Fruit fly (Drosophila melanogaster) whole organism, prepupa: ENCODE data around the gene pod1.

Source experiments
- Blimp-1 ChIP-seq: fragments of 200-800 bp; sonication (Bioruptor generic); optimal IDR thresholded peaks from 3 replicates; lab custom pipeline; 2017; ENCODE audit warnings: missing biosample characterization, missing genetic modification characterization, mild to moderate bottlenecking, moderate library complexity, missing genetic modification reagents
- CG10669 ChIP-seq: fragments of 200-800 bp; sonication (Bioruptor generic); optimal IDR thresholded peaks from 3 replicates; lab custom pipeline; 2018; ENCODE audit warnings: missing biosample characterization, mild to moderate bottlenecking, missing genetic modification characterization, moderate library complexity
- CG11294 ChIP-seq: fragments of 200-800 bp; sonication (Bioruptor generic); IDR thresholded peaks from 2 replicates; pipeline ENCODE4 v1.3.6; 2022; ENCODE audit warnings: missing biosample characterization, missing genetic modification characterization
- CG11902 ChIP-seq: fragments of 200-800 bp; sonication (Bioruptor generic); optimal IDR thresholded peaks from 3 replicates; lab custom pipeline; 2016; ENCODE audit warnings: missing biosample characterization, missing genetic modification characterization
- CG15336 ChIP-seq: fragments of 200-800 bp; sonication (Bioruptor generic); IDR thresholded peaks from 2 replicates; pipeline ENCODE4 v1.3.6; 2022; ENCODE audit warnings: missing biosample characterization, missing genetic modification characterization
- CG1621 ChIP-seq: fragments of 200-800 bp; sonication (Bioruptor generic); optimal IDR thresholded peaks from 3 replicates; lab custom pipeline; 2018; ENCODE audit warnings: missing biosample characterization, mild to moderate bottlenecking, missing genetic modification characterization
- CG3032 ChIP-seq: fragments of 200-800 bp; optimal IDR thresholded peaks from 2 replicates; lab custom pipeline; 2019; ENCODE audit warnings: missing biosample characterization, mild to moderate bottlenecking, missing genetic modification characterization, moderate library complexity
- CG31627 ChIP-seq: fragments of 200-800 bp; sonication (Bioruptor generic); optimal IDR thresholded peaks from 3 replicates; lab custom pipeline; 2016; ENCODE audit warnings: missing biosample characterization, missing genetic modification characterization
- CG32006 ChIP-seq: fragments of 200-800 bp; sonication (Bioruptor generic); optimal IDR thresholded peaks from 3 replicates; lab custom pipeline; 2017; ENCODE audit warnings: missing biosample characterization, mild to moderate bottlenecking, missing genetic modification characterization
- CG34406 ChIP-seq: fragments of 200-800 bp; sonication (Bioruptor generic); optimal IDR thresholded peaks from 3 replicates; lab custom pipeline; 2016; ENCODE audit warnings: missing biosample characterization, missing genetic modification characterization
- CG4318 ChIP-seq: fragments of 200-800 bp; sonication (Bioruptor generic); optimal IDR thresholded peaks from 3 replicates; lab custom pipeline; 2017; ENCODE audit warnings: missing biosample characterization, mild to moderate bottlenecking, missing genetic modification characterization
- CG6163 ChIP-seq: fragments of 200-800 bp; sonication (Bioruptor generic); IDR thresholded peaks from 3 replicates; pipeline ENCODE4 v1.3.6; 2022; ENCODE audit warnings: missing biosample characterization, missing genetic modification characterization
- CG6792 ChIP-seq: fragments of 200-800 bp; sonication (Bioruptor generic); optimal IDR thresholded peaks from 3 replicates; lab custom pipeline; 2016; ENCODE audit warnings: missing biosample characterization, missing genetic modification characterization
- CG6808 ChIP-seq: fragments of 200-800 bp; sonication (Bioruptor generic); optimal IDR thresholded peaks from 3 replicates; lab custom pipeline; 2017; ENCODE audit warnings: missing biosample characterization, missing genetic modification characterization, mild to moderate bottlenecking, moderate library complexity, missing genetic modification reagents
- CG6854 ChIP-seq: fragments of 200-800 bp; sonication (Bioruptor generic); optimal IDR thresholded peaks from 2 replicates; lab custom pipeline; 2017; ENCODE audit warnings: missing biosample characterization, mild to moderate bottlenecking, missing genetic modification characterization
- CG7368 ChIP-seq: fragments of 200-800 bp; sonication (Bioruptor generic); optimal IDR thresholded peaks from 3 replicates; lab custom pipeline; 2016; ENCODE audit warnings: missing biosample characterization, missing genetic modification characterization
- CG8319 ChIP-seq: fragments of 200-800 bp; sonication (Bioruptor generic); optimal IDR thresholded peaks from 3 replicates; lab custom pipeline; 2016; ENCODE audit warnings: missing biosample characterization, missing genetic modification characterization
- CG8632 ChIP-seq: fragments of 200-800 bp; sonication (Bioruptor generic); optimal IDR thresholded peaks from 3 replicates; lab custom pipeline; 2016; ENCODE audit warnings: missing biosample characterization, missing genetic modification characterization
- CG9139 ChIP-seq: fragments of 200-800 bp; sonication (Bioruptor generic); optimal IDR thresholded peaks from 3 replicates; lab custom pipeline; 2017; ENCODE audit warnings: missing biosample characterization, mild to moderate bottlenecking, missing genetic modification characterization
- Eip75B ChIP-seq: fragments of 200-800 bp; sonication (Bioruptor generic); optimal IDR thresholded peaks from 3 replicates; lab custom pipeline; 2016; ENCODE audit warnings: missing biosample characterization, missing genetic modification characterization
- Eip78C ChIP-seq: fragments of 200-800 bp; sonication (Bioruptor generic); peaks from one replicate; lab custom pipeline; 2016; ENCODE audit warnings: missing biosample characterization, missing genetic modification characterization
- Eip93F ChIP-seq: fragments of 200-800 bp; sonication (Bioruptor generic); optimal IDR thresholded peaks from 2 replicates; lab custom pipeline; 2016; ENCODE audit warnings: missing biosample characterization, mild to moderate bottlenecking, missing genetic modification characterization
- Gug ChIP-seq: fragments of 200-800 bp; sonication (Bioruptor generic); IDR thresholded peaks from 2 replicates; pipeline ENCODE4 v1.3.6; 2022; ENCODE audit warnings: missing biosample characterization, missing genetic modification characterization
- Hr39 ChIP-seq: fragments of 200-800 bp; sonication (Bioruptor generic); optimal IDR thresholded peaks from 2 replicates; lab custom pipeline; 2016; ENCODE audit warnings: missing biosample characterization, missing genetic modification characterization
- Hr4 ChIP-seq: fragments of 200-800 bp; sonication (Bioruptor generic); optimal IDR thresholded peaks from 3 replicates; lab custom pipeline; 2016; ENCODE audit warnings: missing biosample characterization, missing genetic modification characterization
- Lpt ChIP-seq: fragments of 200-800 bp; sonication (Bioruptor generic); optimal IDR thresholded peaks from 3 replicates; lab custom pipeline; 2016; ENCODE audit warnings: missing biosample characterization, missing genetic modification characterization
- Met ChIP-seq: fragments of 200-800 bp; sonication (Bioruptor generic); optimal IDR thresholded peaks from 3 replicates; lab custom pipeline; 2016; ENCODE audit warnings: missing biosample characterization, missing genetic modification characterization
- Sox102F ChIP-seq: fragments of 200-800 bp; sonication (Bioruptor generic); optimal IDR thresholded peaks from 2 replicates; lab custom pipeline; 2016; ENCODE audit warnings: missing biosample characterization, mild to moderate bottlenecking, missing genetic modification characterization
- Sox14 ChIP-seq: fragments of 200-800 bp; sonication (Bioruptor generic); optimal IDR thresholded peaks from 3 replicates; lab custom pipeline; 2016; ENCODE audit warnings: missing biosample characterization, missing genetic modification characterization
- Sox15 ChIP-seq: fragments of 200-800 bp; sonication (Bioruptor generic); optimal IDR thresholded peaks from 3 replicates; lab custom pipeline; 2016; ENCODE audit warnings: missing biosample characterization, missing genetic modification characterization
- achi ChIP-seq: fragments of 200-800 bp; sonication (Bioruptor generic); optimal IDR thresholded peaks from 3 replicates; lab custom pipeline; 2016; ENCODE audit warnings: missing biosample characterization, missing genetic modification characterization
- acj6 ChIP-seq: fragments of 200-800 bp; sonication (Bioruptor generic); optimal IDR thresholded peaks from 3 replicates; lab custom pipeline; 2016; ENCODE audit warnings: missing biosample characterization, missing genetic modification characterization
- cyc ChIP-seq: fragments of 200-800 bp; sonication (Bioruptor generic); optimal IDR thresholded peaks from 3 replicates; lab custom pipeline; 2016; ENCODE audit warnings: missing biosample characterization, missing genetic modification characterization
- dsx ChIP-seq: fragments of 200-800 bp; optimal IDR thresholded peaks from 3 replicates; lab custom pipeline; 2019; ENCODE audit warnings: missing biosample characterization, mild to moderate bottlenecking, missing genetic modification characterization, moderate library complexity; ENCODE audit not compliant: poor library complexity, severe bottlenecking
- eg ChIP-seq: fragments of 200-800 bp; sonication (Bioruptor generic); IDR thresholded peaks from 3 replicates; pipeline ENCODE4 v1.3.6; 2022; ENCODE audit warnings: missing biosample characterization, missing genetic modification characterization
- esn ChIP-seq: fragments of 200-800 bp; sonication (Bioruptor generic); optimal IDR thresholded peaks from 2 replicates; lab custom pipeline; 2016; ENCODE audit warnings: missing biosample characterization, mild to moderate bottlenecking, missing genetic modification characterization, moderate library complexity
- fd59A ChIP-seq: fragments of 200-800 bp; sonication (Bioruptor generic); optimal IDR thresholded peaks from 2 replicates; lab custom pipeline; 2017; ENCODE audit warnings: missing biosample characterization, mild to moderate bottlenecking, missing genetic modification characterization, missing genetic modification reagents
- fkh ChIP-seq: fragments of 200-800 bp; sonication (Bioruptor generic); optimal IDR thresholded peaks from 3 replicates; lab custom pipeline; 2017; ENCODE audit warnings: missing biosample characterization, mild to moderate bottlenecking, missing genetic modification characterization, moderate library complexity
- lz ChIP-seq: fragments of 200-800 bp; sonication (Bioruptor generic); optimal IDR thresholded peaks from 3 replicates; lab custom pipeline; 2016; ENCODE audit warnings: missing biosample characterization, missing genetic modification characterization
- net ChIP-seq: fragments of 200-800 bp; sonication (Bioruptor generic); optimal IDR thresholded peaks from 3 replicates; lab custom pipeline; 2016; ENCODE audit warnings: missing biosample characterization, missing genetic modification characterization
- pdm3 ChIP-seq: fragments of 200-800 bp; sonication (Bioruptor generic); optimal IDR thresholded peaks from 3 replicates; lab custom pipeline; 2016; ENCODE audit warnings: missing biosample characterization, missing genetic modification characterization
- salr ChIP-seq, 2 experiments: fragments of 200-800 bp; sonication (Bioruptor generic); optimal IDR thresholded peaks; 3 replicates each; lab custom pipeline; 2016 to 2018; ENCODE audit warnings: missing biosample characterization in 2 of 2, missing genetic modification characterization in 2 of 2, mild to moderate bottlenecking in 1 of 2
- spab ChIP-seq: fragments of 200-800 bp; sonication (Bioruptor generic); optimal IDR thresholded peaks from 2 replicates; lab custom pipeline; 2017; ENCODE audit warnings: missing biosample characterization, mild to moderate bottlenecking, missing genetic modification characterization, missing genetic modification reagents
- ss ChIP-seq, 2 experiments: fragments of 200-800 bp; sonication (Bioruptor generic); optimal IDR thresholded peaks; 2 replicates in 1 of 2; 3 replicates in 1 of 2; lab custom pipeline; 2017 to 2018; ENCODE audit warnings: mild to moderate bottlenecking in 2 of 2, missing biosample characterization in 2 of 2, missing genetic modification characterization in 2 of 2, moderate library complexity in 1 of 2
- svp ChIP-seq: fragments of 200-800 bp; sonication (Bioruptor generic); peaks from one replicate; lab custom pipeline; 2016; ENCODE audit warnings: missing biosample characterization, missing genetic modification characterization
- topi ChIP-seq: fragments of 200-800 bp; sonication (Bioruptor generic); optimal IDR thresholded peaks from 3 replicates; lab custom pipeline; 2016; ENCODE audit warnings: missing biosample characterization, missing genetic modification characterization
- vri ChIP-seq: fragments of 200-800 bp; sonication (Bioruptor generic); optimal IDR thresholded peaks from 3 replicates; lab custom pipeline; 2016; ENCODE audit warnings: missing biosample characterization, mild to moderate bottlenecking, missing genetic modification characterization

Gene pod1

DNA sequence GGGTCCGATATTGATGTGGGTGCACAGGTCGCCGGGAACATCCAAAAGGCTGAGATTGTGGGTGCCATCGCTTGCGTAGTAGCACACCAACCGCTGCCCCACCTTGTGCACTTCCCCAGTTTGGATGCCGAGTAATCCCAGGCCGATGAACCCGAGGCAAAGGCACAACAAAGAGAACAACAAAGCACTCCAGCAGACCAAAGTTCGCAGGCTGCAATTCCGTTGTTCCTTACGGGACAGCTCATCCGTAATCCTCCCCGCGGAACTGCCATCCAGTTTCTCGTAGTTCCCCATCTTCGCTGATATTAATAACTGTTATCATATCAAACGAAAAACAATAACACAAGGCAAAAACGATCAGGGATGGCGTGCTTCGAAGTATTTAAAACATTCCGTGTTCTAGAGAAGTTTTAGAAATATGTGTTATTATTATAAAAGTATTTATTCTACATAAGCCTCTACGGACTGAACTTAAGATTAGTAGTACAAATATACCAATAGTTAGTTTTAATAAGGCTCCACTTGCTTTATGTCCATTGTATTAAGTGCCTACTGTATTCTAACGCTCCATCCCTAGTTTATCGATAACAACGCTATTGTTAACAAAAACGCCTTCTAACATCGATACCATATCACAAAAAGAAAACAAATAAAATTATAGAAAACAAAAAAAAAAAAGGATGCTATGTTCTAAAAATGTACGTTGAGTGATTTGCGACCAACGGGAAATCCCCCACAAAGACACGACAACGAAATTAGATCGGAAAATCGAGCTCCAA, 45.9 kb downstream of the pod1 start, which contains the start of the genes Cht11 and CG4558 (continued):
- peak; percentile 70 for TF ChIP-seq CG4318 (GFP tag; lab: Kevin White, UChicago)
- TF ChIP-seq CG6854 = peak; percentile 67
- peak; percentile 92 for TF ChIP-seq svp
- TF ChIP-seq CG15336 (GFP tag; lab: Robert Waterston, UW) = peak; percentile 79; the same call in 1 of the 2 replicates
- TF ChIP-seq Blimp-1 (GFP tag; lab: Kevin White, UChicago) = peak; percentile 39
- peak; percentile 51 for TF ChIP-seq CG1621 (tag; lab: Kevin White, UChicago)
- peak; percentile 74 for TF ChIP-seq fkh (GFP tag; lab: Kevin White, UChicago)
- TF ChIP-seq Hr4 = peak; percentile 81
- TF ChIP-seq ss (GFP tag; optimal IDR thresholded peaks at IDR 0.05; lab: Kevin White, UChicago) = peak; percentile 65 to 79
- peak; percentile 85 for TF ChIP-seq Hr39 (GFP tag; lab: Kevin White, UChicago)
- TF ChIP-seq esn = peak; percentile 91
- peak; percentile 80 for TF ChIP-seq CG6792
- TF ChIP-seq CG11902 (GFP tag; lab: Kevin White, UChicago) = peak; percentile 66
- peak; percentile 79 for TF ChIP-seq Gug (GFP tag; lab: Robert Waterston, UW)
- TF ChIP-seq CG8632 (GFP tag; lab: Kevin White, UChicago) = peak; percentile 66
- TF ChIP-seq Sox14 (GFP tag; lab: Kevin White, UChicago) = peak; percentile 91
- TF ChIP-seq vri (GFP tag; lab: Kevin White, UChicago) = peak; percentile 80
- TF ChIP-seq eg (GFP tag; lab: Robert Waterston, UW) = peak; percentile 90
- TF ChIP-seq lz (GFP tag; lab: Kevin White, UChicago) = peak; percentile 89
- TF ChIP-seq topi (GFP tag; lab: Kevin White, UChicago) = peak; percentile 87
- peak; percentile 83 for TF ChIP-seq cyc (GFP tag; lab: Kevin White, UChicago)

DNA sequence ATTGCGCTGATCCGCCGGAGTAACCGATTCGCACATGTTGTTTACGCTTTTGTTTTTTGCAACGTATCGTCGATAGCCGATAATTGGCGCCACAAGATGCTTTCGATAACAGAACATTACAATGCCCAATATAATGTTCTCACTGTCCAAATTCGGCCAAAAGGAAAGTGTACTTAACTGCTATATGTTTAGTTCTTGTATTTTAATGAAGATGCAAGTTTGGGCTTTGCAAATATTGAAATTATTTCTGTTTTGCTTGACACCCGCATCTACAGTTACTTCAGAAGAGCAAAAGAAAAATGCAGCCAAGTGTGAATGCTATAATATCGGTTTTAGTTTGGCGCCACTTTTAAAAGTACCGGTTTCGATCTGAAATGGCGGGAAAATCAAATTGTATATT, 49.1 kb downstream of the pod1 start:
- TF ChIP-seq lz (GFP tag; lab: Kevin White, UChicago) (peak; percentile 96), Sox102F (GFP tag; lab: Kevin White, UChicago) (peak; percentile 90), Sox15 (GFP tag; lab: Kevin White, UChicago) (peak; percentile 92), CG34406 (GFP tag; lab: Kevin White, UChicago) (peak; percentile 89), Eip93F (GFP tag; lab: Kevin White, UChicago) (peak; percentile 63), CG9139 (GFP tag; lab: Kevin White, UChicago) (peak; percentile 77), Eip78C (GFP tag; lab: Kevin White, UChicago) (peak; percentile 96), Met (GFP tag; lab: Kevin White, UChicago) (peak; percentile 94), CG10669 (GFP tag; lab: Kevin White, UChicago) (peak; percentile 93), CG6808 (GFP tag; lab: Kevin White, UChicago) (peak; percentile 90), CG31627 (GFP tag; lab: Kevin White, UChicago) (peak; percentile 95), fkh (GFP tag; lab: Kevin White, UChicago) (peak; percentile 73), CG32006 (GFP tag; lab: Kevin White, UChicago) (peak; percentile 92), Sox14 (GFP tag; lab: Kevin White, UChicago) (peak; percentile 96), CG11294 (GFP tag; lab: Robert Waterston, UW) (peak; percentile 85), CG6163 (GFP tag; lab: Robert Waterston, UW) (peak; percentile 90), salr (GFP tag; optimal IDR thresholded peaks at IDR 0.05; lab: Kevin White, UChicago) (peak; percentile 79 to 89), net (peak; percentile 91), Gug (GFP tag; lab: Robert Waterston, UW) (peak; percentile 88), esn (peak; percentile 93), CG15336 (GFP tag; lab: Robert Waterston, UW) (peak; percentile 84), fd59A (peak; percentile 85), Blimp-1 (GFP tag; lab: Kevin White, UChicago) (peak; percentile 76), vri (GFP tag; lab: Kevin White, UChicago) (peak; percentile 84), Lpt (GFP tag; lab: Kevin White, UChicago) (peak; percentile 83), svp (peak; percentile 97), Eip75B (GFP tag; lab: Kevin White, UChicago) (peak; percentile 91), ss (GFP tag; optimal IDR thresholded peaks at IDR 0.05; lab: Kevin White, UChicago) (peak; percentile 79 to 91), achi (peak; percentile 86), spab (GFP tag; lab: Kevin White, UChicago) (peak; percentile 80), CG7368 (GFP tag; lab: Kevin White, UChicago) (peak; percentile 91), pdm3 (GFP tag; lab: Kevin White, UChicago) (peak; percentile 95), acj6 (GFP tag; lab: Kevin White, UChicago) (peak; percentile 93), CG3032 (tag; lab: Kevin White, UChicago) (peak; percentile 94), dsx (peak; percentile 88), CG8319 (GFP tag; lab: Kevin White, UChicago) (peak; percentile 88)
